Fruit fly (Drosophila melanogaster): ENCODE measurements around the gene Gapvd1.
A peak's percentile ranks its signal among the peaks of the same experiment; 100 is the strongest.

Gene Gapvd1

DNA sequence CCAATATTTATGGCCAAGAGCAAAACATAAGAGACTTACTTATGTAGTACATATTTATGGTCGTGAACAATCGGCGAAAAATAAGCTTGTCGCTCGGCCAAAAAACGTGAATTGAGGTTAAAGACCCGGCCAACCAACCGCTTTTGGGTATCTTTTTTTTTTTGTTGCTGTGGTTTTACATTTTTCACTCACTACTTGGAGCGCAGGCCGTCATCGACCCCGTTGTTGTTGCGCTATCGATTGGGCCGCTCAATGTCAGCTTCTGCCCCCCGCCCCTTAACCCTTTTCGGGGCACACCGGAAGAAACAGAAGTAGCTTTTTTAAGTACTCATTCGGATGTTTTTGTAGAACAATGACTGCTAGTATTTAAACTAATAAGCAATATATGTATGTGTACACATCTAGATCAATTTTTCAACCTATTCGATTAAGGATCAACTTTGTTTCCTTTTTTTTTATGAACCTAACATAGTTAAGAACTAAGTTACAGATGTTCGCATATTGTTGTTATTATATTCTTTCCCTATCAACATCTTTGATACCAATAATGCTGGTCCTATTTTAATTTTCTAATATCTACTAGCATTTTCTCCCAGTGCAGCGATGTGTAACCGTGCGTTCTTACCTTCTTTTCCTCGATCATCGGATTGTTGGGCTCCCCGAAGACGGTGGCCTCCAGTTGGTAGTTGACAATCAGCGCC lies 13.0 kb downstream of the Gapvd1 start (continued):
- TF ChIP-seq Dbx (GFP tag; IDR thresholded peaks at IDR 0.05) (peak; percentile 46; the same call in 2 of the 3 replicates), CG17829 (tag; optimal IDR thresholded peaks at IDR 0.05) (peak; percentile 64), Drgx (GFP tag; IDR thresholded peaks at IDR 0.05) (peak; percentile 26; the same call in 1 of the 2 replicates), da (GFP tag; optimal IDR thresholded peaks at IDR 0.05) (no peak), PHDP (tag; optimal IDR thresholded peaks at IDR 0.05) (peak; percentile 70), ranshi (GFP tag; IDR thresholded peaks at IDR 0.05) (peak; percentile 50; the same call in 1 of the 2 replicates), bab2 (GFP tag; optimal IDR thresholded peaks at IDR 0.05) (peak; percentile 65), Sox100B (GFP tag; optimal IDR thresholded peaks at IDR 0.05) (peak; percentile 39), Spps (tag; optimal IDR thresholded peaks at IDR 0.05) (no peak), CG10979 (tag; optimal IDR thresholded peaks at IDR 0.05) (peak; percentile 84), CG12236 (GFP tag; optimal IDR thresholded peaks at IDR 0.05) (peak; percentile 26), br (optimal IDR thresholded peaks at IDR 0.05) (no peak), Hmx (GFP tag; optimal IDR thresholded peaks at IDR 0.05) (no peak), CG16813 (GFP tag; IDR thresholded peaks at IDR 0.05; ENCODE audit: partially characterized antibody) (no peak), CG3847 (GFP tag; IDR thresholded peaks at IDR 0.05) (0 out of 2 replicates have a peak, but pooled peaks have one; percentile 24), chn (GFP tag; optimal IDR thresholded peaks at IDR 0.05) (peak; percentile 65), Dll (GFP tag; IDR thresholded peaks at IDR 0.05; ENCODE audit: partially characterized antibody) (no peak), CG10147 (GFP tag; optimal IDR thresholded peaks at IDR 0.05) (peak; percentile 62), CG18011 (GFP tag; optimal IDR thresholded peaks at IDR 0.05) (no peak), rib (GFP tag; IDR thresholded peaks at IDR 0.05) (no peak), hbn (GFP tag; IDR thresholded peaks at IDR 0.05; ENCODE audit: partially characterized antibody) (no peak), shn (GFP tag; optimal IDR thresholded peaks at IDR 0.05) (peak; percentile 53), Hr78 (GFP tag; optimal IDR thresholded peaks at IDR 0.05) (peak in 1 of 2 experiments; percentile 80), exex (tag; optimal IDR thresholded peaks at IDR 0.05) (no peak), Ssrp (tag; optimal IDR thresholded peaks at IDR 0.05) (peak; percentile 73), inv (GFP tag; IDR thresholded peaks at IDR 0.05; ENCODE audit: partially characterized antibody) (no peak), CG3163 (GFP tag; optimal IDR thresholded peaks at IDR 0.05) (peak; percentile 35), stc (GFP tag; IDR thresholded peaks at IDR 0.05) (no peak), bbx (GFP tag; IDR thresholded peaks at IDR 0.05; ENCODE audit: partially characterized antibody) (no peak), CG11695 (GFP tag; IDR thresholded peaks at IDR 0.05) (peak; percentile 73), sisA (GFP tag; IDR thresholded peaks at IDR 0.05) (peak; percentile 69), Bdp1 (GFP tag; optimal IDR thresholded peaks at IDR 0.05) (peak; percentile 44), sima (GFP tag; optimal IDR thresholded peaks at IDR 0.05) (peak; percentile 33), CG12659 (GFP tag; optimal IDR thresholded peaks at IDR 0.05) (peak; percentile 82), D19A (tag; optimal IDR thresholded peaks at IDR 0.05) (no peak), zen2 (GFP tag; IDR thresholded peaks at IDR 0.05; ENCODE audit: partially characterized antibody) (no peak), Oaz (GFP tag; IDR thresholded peaks at IDR 0.05) (peak; percentile 57; the same call in 1 of the 2 replicates), CG4404 (GFP tag; IDR thresholded peaks at IDR 0.05) (0 out of 2 replicates have a peak, but pooled peaks have one; percentile 20), CG2199 (GFP tag; IDR thresholded peaks at IDR 0.05) (no peak), CG4282 (GFP tag; optimal IDR thresholded peaks at IDR 0.05) (no peak), tio (GFP tag; optimal IDR thresholded peaks at IDR 0.05) (no peak), lilli (GFP tag; optimal IDR thresholded peaks at IDR 0.05) (peak; percentile 71), pan (optimal IDR thresholded peaks at IDR 0.05) (no peak), pan (GFP tag; optimal IDR thresholded peaks at IDR 0.05 in 1 of 2, IDR thresholded peaks at IDR 0.05 in 1 of 2) (peak in 1 of 2 experiments; percentile 76), Sox102F (GFP tag; optimal IDR thresholded peaks at IDR 0.05) (no peak), CG18599 (GFP tag; optimal IDR thresholded peaks at IDR 0.05) (no peak), CG1792 (GFP tag; optimal IDR thresholded peaks at IDR 0.05) (no peak), CG5180 (GFP tag; optimal IDR thresholded peaks at IDR 0.05) (no peak), slbo (GFP tag; IDR thresholded peaks at IDR 0.05) (peak; percentile 54)

All from whole organism, embryonic.